Fruit fly (Drosophila melanogaster) whole organism, embryonic: Measurements from ENCODE around the gene CG12814.

Source experiments
- Ada2b ChIP-seq: fragments of 200-800 bp; sonication (Bioruptor generic); IDR thresholded peaks from 2 replicates; pipeline ENCODE4 v1.3.6; 2022; ENCODE audit warnings: missing biosample characterization, missing genetic modification characterization
- Atf3 ChIP-seq: fragments of 200-800 bp; sonication (Bioruptor generic); optimal IDR thresholded peaks from 3 replicates; lab custom pipeline; 2016; ENCODE audit warnings: missing biosample characterization, missing genetic modification characterization
- Awh ChIP-seq: fragments of 200-800 bp; sonication (Bioruptor generic); IDR thresholded peaks from 2 replicates; pipeline ENCODE4, ENCODE4 v1.3.6; 2022; ENCODE audit warnings: missing biosample characterization, missing genetic modification characterization
- B-H1 ChIP-seq: fragments of 200-800 bp; sonication (Bioruptor generic); IDR thresholded peaks from 3 replicates; pipeline ENCODE4 v1.3.6; 2022; ENCODE audit warnings: missing biosample characterization, missing genetic modification characterization
- CG12155 ChIP-seq: fragments of 200-800 bp; sonication (Bioruptor generic); optimal IDR thresholded peaks from 3 replicates; lab custom pipeline; 2016; ENCODE audit warnings: missing biosample characterization, missing genetic modification characterization
- CG12219 ChIP-seq: fragments of 200-800 bp; sonication (Bioruptor generic); optimal IDR thresholded peaks from 3 replicates; lab custom pipeline; 2018; ENCODE audit warnings: missing biosample characterization, mild to moderate bottlenecking, missing genetic modification characterization
- CG12942 ChIP-seq: fragments of 200-800 bp; sonication (Bioruptor generic); optimal IDR thresholded peaks from 3 replicates; lab custom pipeline; 2016; ENCODE audit warnings: missing biosample characterization, missing genetic modification characterization
- CG17186 ChIP-seq: fragments of 200-800 bp; sonication (Bioruptor generic); optimal IDR thresholded peaks from 3 replicates; lab custom pipeline; 2017; ENCODE audit warnings: missing biosample characterization, missing genetic modification reagents, missing genetic modification characterization
- CG17328 ChIP-seq: fragments of 200-800 bp; sonication (Bioruptor generic); IDR thresholded peaks from 2 replicates; pipeline ENCODE4 v1.3.6; 2022; ENCODE audit warnings: missing biosample characterization, missing genetic modification characterization
- CG17912 ChIP-seq: fragments of 200-800 bp; sonication (Bioruptor generic); optimal IDR thresholded peaks from 2 replicates; lab custom pipeline; 2018; ENCODE audit warnings: missing biosample characterization, mild to moderate bottlenecking, missing genetic modification characterization
- CG31388 ChIP-seq: fragments of 200-800 bp; sonication (Bioruptor generic); optimal IDR thresholded peaks from 2 replicates; lab custom pipeline; 2016; ENCODE audit warnings: missing biosample characterization, missing genetic modification characterization
- CG32532 ChIP-seq: fragments of 200-800 bp; sonication (Bioruptor generic); IDR thresholded peaks from 2 replicates; pipeline ENCODE4 v1.3.6; 2022; ENCODE audit warnings: missing biosample characterization, missing genetic modification characterization
- CG33557 ChIP-seq: fragments of 200-800 bp; sonication (Bioruptor generic); optimal IDR thresholded peaks from 2 replicates; lab custom pipeline; 2019; ENCODE audit warnings: missing biosample characterization, mild to moderate bottlenecking, missing genetic modification characterization, moderate library complexity
- CG34376 ChIP-seq: fragments of 200-800 bp; sonication (Bioruptor generic); optimal IDR thresholded peaks from 2 replicates; lab custom pipeline; 2018; ENCODE audit warnings: missing biosample characterization, mild to moderate bottlenecking, missing genetic modification characterization
- CG4328 ChIP-seq: fragments of 200-800 bp; sonication (Bioruptor generic); optimal IDR thresholded peaks from 3 replicates; lab custom pipeline; 2017; ENCODE audit warnings: missing biosample characterization, missing genetic modification reagents, missing genetic modification characterization
- CG8944 ChIP-seq: fragments of 200-800 bp; sonication (Bioruptor generic); optimal IDR thresholded peaks from 3 replicates; lab custom pipeline; 2016; ENCODE audit warnings: missing biosample characterization, missing genetic modification characterization
- CG9817 ChIP-seq: fragments of 200-800 bp; sonication (Bioruptor generic); optimal IDR thresholded peaks from 2 replicates; lab custom pipeline; 2018; ENCODE audit warnings: missing biosample characterization, mild to moderate bottlenecking, missing genetic modification characterization, moderate library complexity
- CkIIα-i1 ChIP-seq: fragments of 200-800 bp; sonication (Bioruptor generic); IDR thresholded peaks from 2 replicates; pipeline ENCODE4 v1.3.6; 2022; ENCODE audit warnings: missing biosample characterization, missing genetic modification characterization
- D19A ChIP-seq: fragments of 200-800 bp; optimal IDR thresholded peaks from 3 replicates; lab custom pipeline; 2019; ENCODE audit warnings: missing biosample characterization, mild to moderate bottlenecking, missing genetic modification characterization, moderate library complexity
- Dip3 ChIP-seq: fragments of 200-800 bp; sonication (Bioruptor generic); optimal IDR thresholded peaks from 3 replicates; lab custom pipeline; 2016; ENCODE audit warnings: missing biosample characterization, missing genetic modification characterization
- Ets65A ChIP-seq: fragments of 200-800 bp; sonication (Bioruptor generic); peaks from one replicate; lab custom pipeline; 2016; ENCODE audit warnings: missing biosample characterization, missing genetic modification characterization
- Fer2 ChIP-seq: fragments of 200-800 bp; sonication (Bioruptor generic); optimal IDR thresholded peaks from 2 replicates; lab custom pipeline; 2018; ENCODE audit warnings: missing biosample characterization, mild to moderate bottlenecking, missing genetic modification characterization, moderate library complexity
- Gsc ChIP-seq: fragments of 200-800 bp; sonication (Bioruptor generic); IDR thresholded peaks from 2 replicates; pipeline ENCODE4 v1.3.6; 2022; ENCODE audit warnings: missing biosample characterization, missing genetic modification characterization
- HLHmδ ChIP-seq: fragments of 200-800 bp; sonication (Bioruptor generic); optimal IDR thresholded peaks from 2 replicates; lab custom pipeline; 2018; ENCODE audit warnings: missing biosample characterization, mild to moderate bottlenecking, missing genetic modification characterization, moderate library complexity
- Hr39 ChIP-seq: fragments of >200 bp; optimal IDR thresholded peaks from 2 replicates; lab custom pipeline; 2017
- Hsf ChIP-seq: fragments of 200-800 bp; sonication (Bioruptor generic); optimal IDR thresholded peaks from 3 replicates; lab custom pipeline; 2016; ENCODE audit warnings: missing biosample characterization, missing genetic modification characterization
- Lpt ChIP-seq: fragments of >200 bp; optimal IDR thresholded peaks from 2 replicates; lab custom pipeline; 2018; ENCODE audit warnings: missing biosample characterization, missing genetic modification characterization
- Mrtf ChIP-seq: fragments of 200-800 bp; sonication (Bioruptor generic); IDR thresholded peaks from 3 replicates; pipeline ENCODE4 v1.3.6; 2022; ENCODE audit warnings: missing biosample characterization, missing genetic modification characterization
- Six4 ChIP-seq: fragments of 200-800 bp; sonication (Bioruptor generic); optimal IDR thresholded peaks from 2 replicates; lab custom pipeline; 2016; ENCODE audit warnings: missing biosample characterization, missing genetic modification characterization
- Sox100B ChIP-seq: fragments of 200-800 bp; sonication (Bioruptor generic); optimal IDR thresholded peaks from 3 replicates; lab custom pipeline; 2018; ENCODE audit warnings: missing biosample characterization, mild to moderate bottlenecking, missing genetic modification characterization
- Spps ChIP-seq: fragments of 200-800 bp; sonication (Bioruptor generic); optimal IDR thresholded peaks from 2 replicates; lab custom pipeline; 2018; ENCODE audit warnings: missing biosample characterization, mild to moderate bottlenecking, missing genetic modification characterization
- TFAM ChIP-seq: fragments of 200-800 bp; sonication (Bioruptor generic); optimal IDR thresholded peaks from 2 replicates; lab custom pipeline; 2017; ENCODE audit warnings: missing biosample characterization, missing genetic modification characterization, inconsistent platforms
- corto ChIP-seq: fragments of 200-800 bp; sonication (Bioruptor generic); optimal IDR thresholded peaks from 2 replicates; lab custom pipeline; 2016; ENCODE audit warnings: missing biosample characterization, mild to moderate bottlenecking, missing genetic modification characterization, moderate library complexity
- dan ChIP-seq: fragments of 200-800 bp; sonication (Bioruptor generic); IDR thresholded peaks from 2 replicates; pipeline ENCODE4 v1.3.6; 2022; ENCODE audit warnings: missing biosample characterization, missing genetic modification characterization
- danr ChIP-seq: fragments of 200-800 bp; sonication (Bioruptor generic); IDR thresholded peaks from 2 replicates; pipeline ENCODE4 v1.3.6; 2022; ENCODE audit warnings: missing biosample characterization, missing genetic modification characterization
- dm ChIP-seq: fragments of 200-800 bp; sonication (Bioruptor generic); optimal IDR thresholded peaks from 3 replicates; lab custom pipeline; 2016; ENCODE audit warnings: missing biosample characterization, missing genetic modification characterization
- dmrt99B ChIP-seq: fragments of 200-800 bp; sonication (Bioruptor generic); optimal IDR thresholded peaks from 2 replicates; lab custom pipeline; 2018; ENCODE audit warnings: missing biosample characterization, mild to moderate bottlenecking, missing genetic modification characterization, moderate library complexity
- dpn ChIP-seq, 2 experiments: fragments of 200-800 bp; sonication (Bioruptor generic); optimal IDR thresholded peaks; 3 replicates each; lab custom pipeline; 2016; ENCODE audit warnings: missing biosample characterization in 2 of 2, missing genetic modification characterization in 2 of 2
- fd96Cb ChIP-seq: fragments of 200-800 bp; sonication (Bioruptor generic); optimal IDR thresholded peaks from 2 replicates; lab custom pipeline; 2018; ENCODE audit warnings: missing biosample characterization, mild to moderate bottlenecking, missing genetic modification characterization, moderate library complexity
- fu2 ChIP-seq: fragments of 200-800 bp; sonication (Bioruptor generic); optimal IDR thresholded peaks from 2 replicates; lab custom pipeline; 2016; ENCODE audit warnings: missing biosample characterization, missing genetic modification characterization
- hbn ChIP-seq: fragments of 200-800 bp; sonication (Bioruptor generic); IDR thresholded peaks from 2 replicates; pipeline ENCODE4 v1.3.6; 2022; ENCODE audit warnings: missing biosample characterization, missing genetic modification characterization; ENCODE audit not compliant: partially characterized antibody
- hth ChIP-seq: fragments of >200 bp; optimal IDR thresholded peaks from 2 replicates; lab custom pipeline; 2017; ENCODE audit warnings: inconsistent platforms
- knrl ChIP-seq: fragments of 200-800 bp; sonication (Bioruptor generic); IDR thresholded peaks from 3 replicates; pipeline ENCODE4 v1.3.6; 2022; ENCODE audit warnings: missing biosample characterization, missing genetic modification characterization; ENCODE audit not compliant: partially characterized antibody
- nom ChIP-seq: fragments of 200-800 bp; sonication (Bioruptor generic); optimal IDR thresholded peaks from 2 replicates; lab custom pipeline; 2017; ENCODE audit warnings: missing biosample characterization, missing genetic modification characterization, mild to moderate bottlenecking, moderate library complexity, missing genetic modification reagents
- onecut ChIP-seq: fragments of 200-800 bp; sonication (Bioruptor generic); IDR thresholded peaks from 2 replicates; pipeline ENCODE4 v1.3.6; 2022; ENCODE audit warnings: missing biosample characterization, missing genetic modification characterization
- sisA ChIP-seq: fragments of 200-800 bp; sonication (Bioruptor generic); IDR thresholded peaks from 2 replicates; pipeline ENCODE4 v1.3.6; 2022; ENCODE audit warnings: missing biosample characterization, missing genetic modification characterization
- slou ChIP-seq: fragments of 200-800 bp; sonication (Bioruptor generic); optimal IDR thresholded peaks from 3 replicates; lab custom pipeline; 2016; ENCODE audit warnings: missing biosample characterization, missing genetic modification characterization
- toy ChIP-seq: fragments of 200-800 bp; sonication (Bioruptor generic); IDR thresholded peaks from 2 replicates; pipeline ENCODE4 v1.3.6; 2022; ENCODE audit warnings: missing biosample characterization, missing genetic modification characterization
- vnd ChIP-seq: fragments of 200-800 bp; sonication (Bioruptor generic); IDR thresholded peaks from 3 replicates; pipeline ENCODE4 v1.3.6; 2022; ENCODE audit warnings: missing biosample characterization, missing genetic modification characterization; ENCODE audit not compliant: partially characterized antibody
- zf30C ChIP-seq: fragments of 200-800 bp; sonication (Bioruptor generic); optimal IDR thresholded peaks from 3 replicates; lab custom pipeline; 2018; ENCODE audit warnings: missing biosample characterization, mild to moderate bottlenecking, missing genetic modification characterization
- zfh2 ChIP-seq: fragments of 200-800 bp; sonication (Bioruptor generic); optimal IDR thresholded peaks from 2 replicates; lab custom pipeline; 2016; ENCODE audit warnings: missing biosample characterization, missing genetic modification characterization

CG12814 gene

DNA sequence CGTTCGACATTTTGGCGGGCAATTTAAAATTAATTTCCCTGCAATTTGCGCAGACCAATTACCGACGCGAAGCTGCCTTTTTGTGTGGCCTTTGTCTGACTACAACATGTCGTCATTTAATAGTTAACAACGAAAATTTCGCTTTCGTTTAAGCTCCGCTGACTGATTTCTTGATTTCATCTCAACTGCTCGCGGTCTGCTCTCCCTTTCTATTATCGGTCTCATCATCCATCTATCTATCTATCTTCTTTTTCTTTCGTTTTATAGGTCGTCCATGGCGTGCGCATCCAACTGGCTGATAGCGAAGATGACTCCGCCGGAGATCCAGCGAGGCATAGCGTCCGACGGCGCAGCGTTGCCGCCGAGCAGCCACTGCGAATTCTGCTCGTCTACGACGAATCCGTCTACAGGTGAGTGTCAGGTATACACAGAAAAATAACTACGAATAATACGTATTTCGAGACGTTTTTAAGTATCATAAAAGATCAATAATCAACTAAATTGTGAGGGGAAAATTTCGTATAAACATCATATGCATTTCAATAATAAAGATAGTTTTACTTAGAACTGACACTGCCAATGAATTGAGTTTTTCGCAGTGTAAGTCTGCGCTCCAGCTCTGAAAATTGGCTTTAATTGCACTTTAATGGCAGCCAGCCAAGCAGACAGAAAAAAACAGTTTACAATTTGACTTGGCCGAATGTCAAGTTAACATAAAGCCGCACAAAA lies 35.3 kb downstream of the CG12814 start (continued):
- no peak for TF ChIP-seq CG33557 (GFP tag; lab: Kevin White, UChicago)
- no peak for TF ChIP-seq CG34376 (GFP tag; lab: Kevin White, UChicago)
- TF ChIP-seq CG8944, result no peak
- no peak for TF ChIP-seq Spps (tag; lab: Kevin White, UChicago)
- no peak for TF ChIP-seq dan (GFP tag; lab: Robert Waterston, UW)
- TF ChIP-seq Mrtf (GFP tag; lab: Robert Waterston, UW), result 0 out of 3 replicates have a peak, but pooled peaks have one; percentile 32
- TF ChIP-seq CG12942 (GFP tag; lab: Kevin White, UChicago), result no peak
- no peak for TF ChIP-seq corto
- peak; percentile 1 for TF ChIP-seq Sox100B (GFP tag; lab: Kevin White, UChicago)
- TF ChIP-seq nom (GFP tag; lab: Kevin White, UChicago), result no peak
- no peak for TF ChIP-seq fu2 (GFP tag; lab: Kevin White, UChicago)
- peak; percentile 65 for TF ChIP-seq CG17328
- TF ChIP-seq sisA, result peak; percentile 53
- no peak for TF ChIP-seq CG32532 (GFP tag; lab: Robert Waterston, UW)
- peak; percentile 71 for TF ChIP-seq dmrt99B (tag; lab: Kevin White, UChicago)
- no peak for TF ChIP-seq dm (GFP tag; lab: Kevin White, UChicago)
- TF ChIP-seq knrl (GFP tag; lab: Robert Waterston, UW), result no peak
- TF ChIP-seq Awh (GFP tag; lab: Robert Waterston, UW), result 0 out of 2 replicates have a peak, but pooled peaks have one; percentile 24
- TF ChIP-seq Six4, result no peak
- no peak for TF ChIP-seq CG31388 (GFP tag; lab: Kevin White, UChicago)
- TF ChIP-seq Gsc (GFP tag; lab: Robert Waterston, UW), result no peak
- TF ChIP-seq dpn (GFP tag; optimal IDR thresholded peaks at IDR 0.05; lab: Kevin White, UChicago), result peak; percentile 10 to 27
- TF ChIP-seq B-H1 (GFP tag; lab: Robert Waterston, UW), result peak; percentile 54; the same call in 2 of the 3 replicates
- no peak for TF ChIP-seq Hr39 (lab: Kevin White, UChicago)
- no peak for TF ChIP-seq CkIIα-i1 (GFP tag; lab: Robert Waterston, UW)
- TF ChIP-seq Hsf, result no peak
- TF ChIP-seq danr, result no peak
- no peak for TF ChIP-seq onecut (GFP tag; lab: Robert Waterston, UW)
- TF ChIP-seq TFAM (GFP tag; lab: Kevin White, UChicago), result no peak
- no peak for TF ChIP-seq Lpt
- no peak for TF ChIP-seq CG12155 (GFP tag; lab: Kevin White, UChicago)
- TF ChIP-seq hth (lab: Kevin White, UChicago), result no peak
- TF ChIP-seq zfh2 (GFP tag; lab: Kevin White, UChicago), result no peak
- no peak for TF ChIP-seq slou
- TF ChIP-seq Ets65A (GFP tag; lab: Kevin White, UChicago), result peak; percentile 88
- no peak for TF ChIP-seq hbn (GFP tag; lab: Robert Waterston, UW)
- TF ChIP-seq Ada2b (GFP tag; lab: Robert Waterston, UW), result peak; percentile 34; the same call in 1 of the 2 replicates
- no peak for TF ChIP-seq D19A (tag; lab: Kevin White, UChicago)
- no peak for TF ChIP-seq fd96Cb (tag; lab: Kevin White, UChicago)
- TF ChIP-seq HLHmδ, result no peak
- no peak for TF ChIP-seq zf30C (GFP tag; lab: Kevin White, UChicago)
- no peak for TF ChIP-seq Dip3
- no peak for TF ChIP-seq CG17912 (GFP tag; lab: Kevin White, UChicago)
- no peak for TF ChIP-seq Atf3 (GFP tag; lab: Kevin White, UChicago)
- TF ChIP-seq CG9817 (tag; lab: Kevin White, UChicago), result no peak
- TF ChIP-seq CG4328 (GFP tag; lab: Kevin White, UChicago), result no peak
- no peak for TF ChIP-seq CG17186
- TF ChIP-seq CG12219 (GFP tag; lab: Kevin White, UChicago), result peak; percentile 15
- TF ChIP-seq toy (GFP tag; lab: Robert Waterston, UW), result no peak
- TF ChIP-seq vnd (GFP tag; lab: Robert Waterston, UW), result no peak
- no peak for TF ChIP-seq Fer2 (tag; lab: Kevin White, UChicago)
